Worm (Caenorhabditis elegans) whole organism, late embryonic: Measurements from ENCODE around the gene irk-2.

Source experiments
- C08G9.2 ChIP-seq: sonication (generic microtip); optimal IDR thresholded peaks from 2 replicates; lab custom pipeline; 2016; ENCODE audit warnings: mild to moderate bottlenecking, missing genetic modification characterization, moderate library complexity, missing compliant biosample characterization
- C38D4.7 ChIP-seq: fragments of 200-800 bp; sonication (Bioruptor generic); optimal IDR thresholded peaks from 2 replicates; lab custom pipeline; 2018; ENCODE audit warnings: mild to moderate bottlenecking, missing genetic modification characterization, moderate library complexity, missing compliant biosample characterization
- F13H6.1 ChIP-seq: sonication (generic microtip); optimal IDR thresholded peaks from 2 replicates; lab custom pipeline; 2016; ENCODE audit warnings: missing genetic modification characterization, missing compliant biosample characterization
- K02D7.2 ChIP-seq: sonication (generic microtip); optimal IDR thresholded peaks from 2 replicates; lab custom pipeline; 2017; ENCODE audit warnings: mild to moderate bottlenecking, missing genetic modification characterization, missing compliant biosample characterization
- T23F11.4 ChIP-seq: fragments of 200-800 bp; sonication (Bioruptor generic); optimal IDR thresholded peaks from 2 replicates; lab custom pipeline; 2018; ENCODE audit warnings: mild to moderate bottlenecking, missing genetic modification characterization, missing compliant biosample characterization
- Y22D7AL.16 ChIP-seq: sonication (generic microtip); optimal IDR thresholded peaks from 2 replicates; lab custom pipeline; 2016; ENCODE audit warnings: missing genetic modification characterization, missing compliant biosample characterization
- ama-1 ChIP-seq: fragments of 150-350 bp; optimal IDR thresholded peaks from 2 replicates; lab custom pipeline; 2014
- ceh-18 ChIP-seq: sonication (generic microtip); optimal IDR thresholded peaks from 2 replicates; lab custom pipeline; 2016; ENCODE audit warnings: missing genetic modification characterization, missing compliant biosample characterization
- ceh-19 ChIP-seq: fragments of 200-800 bp; sonication (Bioruptor generic); optimal IDR thresholded peaks from 2 replicates; lab custom pipeline; 2018; ENCODE audit warnings: mild to moderate bottlenecking, missing genetic modification characterization, missing compliant biosample characterization
- ceh-22 ChIP-seq: sonication (generic microtip); optimal IDR thresholded peaks from 2 replicates; lab custom pipeline; 2017; ENCODE audit warnings: missing biosample characterization, missing genetic modification characterization
- ceh-31 ChIP-seq: sonication (generic microtip); optimal IDR thresholded peaks from 2 replicates; lab custom pipeline; 2016; ENCODE audit warnings: missing genetic modification characterization, missing compliant biosample characterization
- ceh-6 ChIP-seq: fragments of 200-800 bp; sonication (Bioruptor generic); optimal IDR thresholded peaks from 2 replicates; lab custom pipeline; 2018; ENCODE audit warnings: mild to moderate bottlenecking, missing genetic modification characterization, missing compliant biosample characterization
- che-1 ChIP-seq: sonication (generic microtip); optimal IDR thresholded peaks from 2 replicates; lab custom pipeline; 2016; ENCODE audit warnings: mild to moderate bottlenecking, missing genetic modification characterization, missing compliant biosample characterization
- dve-1 ChIP-seq: sonication (generic microtip); optimal IDR thresholded peaks from 2 replicates; lab custom pipeline; 2017; ENCODE audit warnings: antibody characterized with exemption, mild to moderate bottlenecking, missing genetic modification characterization, missing compliant biosample characterization
- elt-2 ChIP-seq: sonication (generic microtip); optimal IDR thresholded peaks from 2 replicates; lab custom pipeline; 2016; ENCODE audit warnings: missing genetic modification reagents, missing genetic modification characterization, missing compliant biosample characterization
- hlh-15 ChIP-seq: sonication (generic microtip); optimal IDR thresholded peaks from 2 replicates; lab custom pipeline; 2016; ENCODE audit warnings: missing genetic modification characterization, missing compliant biosample characterization
- hlh-30 ChIP-seq: sonication (generic microtip); optimal IDR thresholded peaks from 2 replicates; lab custom pipeline; 2017; ENCODE audit warnings: antibody characterized with exemption, missing genetic modification characterization, missing compliant biosample characterization; ENCODE audit not compliant: insufficient read depth
- hlh-6 ChIP-seq: sonication (generic microtip); optimal IDR thresholded peaks from 2 replicates; lab custom pipeline; 2016; ENCODE audit warnings: missing genotype, missing genetic modification characterization, missing compliant biosample characterization
- lin-11 ChIP-seq: fragments of 200-800 bp; sonication (Bioruptor generic); optimal IDR thresholded peaks from 2 replicates; lab custom pipeline; 2018; ENCODE audit warnings: mild to moderate bottlenecking, missing genetic modification characterization, missing compliant biosample characterization
- mec-3 ChIP-seq: sonication (generic microtip); optimal IDR thresholded peaks from 2 replicates; lab custom pipeline; 2016; ENCODE audit warnings: borderline replicate concordance, missing genetic modification characterization, missing compliant biosample characterization
- nfya-1 ChIP-seq: sonication (generic microtip); optimal IDR thresholded peaks from 2 replicates; lab custom pipeline; 2017; ENCODE audit warnings: missing genetic modification characterization, mild to moderate bottlenecking, missing compliant biosample characterization, antibody characterized with exemption, moderate library complexity
- nhr-11 ChIP-seq: fragments of 150-350 bp; optimal IDR thresholded peaks from 2 replicates; lab custom pipeline; 2014; ENCODE audit warnings: missing biosample characterization, missing genetic modification characterization
- odd-2 ChIP-seq: sonication (generic microtip); optimal IDR thresholded peaks from 2 replicates; lab custom pipeline; 2017; ENCODE audit warnings: antibody characterized with exemption, mild to moderate bottlenecking, missing genetic modification characterization, missing compliant biosample characterization
- pat-9 ChIP-seq: fragments of 200-800 bp; sonication (Bioruptor generic); optimal IDR thresholded peaks from 2 replicates; lab custom pipeline; 2018; ENCODE audit warnings: mild to moderate bottlenecking, missing genetic modification characterization, moderate library complexity, missing compliant biosample characterization
- pha-4 ChIP-seq: fragments of 150-350 bp; optimal IDR thresholded peaks from 2 replicates; lab custom pipeline; 2018; ENCODE audit warnings: missing biosample characterization, missing genetic modification reagents, missing genetic modification characterization
- rnt-1 ChIP-seq: sonication (generic microtip); optimal IDR thresholded peaks from 2 replicates; lab custom pipeline; 2016; ENCODE audit warnings: missing genetic modification characterization, missing compliant biosample characterization
- syd-9 ChIP-seq: sonication (generic microtip); optimal IDR thresholded peaks from 2 replicates; lab custom pipeline; 2016; ENCODE audit warnings: mild to moderate bottlenecking, missing genetic modification characterization, moderate library complexity, missing compliant biosample characterization
- ttx-3 ChIP-seq: sonication (generic microtip); optimal IDR thresholded peaks from 2 replicates; lab custom pipeline; 2016; ENCODE audit warnings: missing genetic modification reagents, missing genetic modification characterization, missing compliant biosample characterization
- unc-55 ChIP-seq: sonication (generic microtip); optimal IDR thresholded peaks from 2 replicates; lab custom pipeline; 2017; ENCODE audit warnings: missing biosample characterization, missing genetic modification reagents, missing genetic modification characterization
- unc-86 ChIP-seq: sonication (generic microtip); optimal IDR thresholded peaks from 2 replicates; lab custom pipeline; 2016; ENCODE audit warnings: missing genetic modification characterization, missing compliant biosample characterization
- zip-5 ChIP-seq: sonication (generic microtip); optimal IDR thresholded peaks from 2 replicates; lab custom pipeline; 2016; ENCODE audit warnings: missing genetic modification characterization, missing compliant biosample characterization
- ztf-16 ChIP-seq: sonication (generic microtip); optimal IDR thresholded peaks from 2 replicates; lab custom pipeline; 2017; ENCODE audit warnings: missing genetic modification characterization, missing compliant biosample characterization

Gene irk-2

ce11 chrX:696253-696652, 18.0 kb downstream of the irk-2 start:
- TF ChIP-seq dve-1 (tag; lab: Kevin White, UChicago) (no peak), hlh-30 (tag; lab: Kevin White, UChicago) (peak; percentile 45)

- TF ChIP-seq unc-55 (GFP tag; lab: Kevin White, UChicago) (no peak), C08G9.2 (tag; lab: Kevin White, UChicago) (no peak), hlh-15 (no peak), ceh-19 (GFP tag; lab: Kevin White, UChicago) (no peak), zip-5 (no peak), pha-4 (tag; lab: Kevin White, UChicago) (no peak), ceh-31 (no peak), T23F11.4 (GFP tag; lab: Kevin White, UChicago) (no peak), nfya-1 (tag; lab: Kevin White, UChicago) (no peak), elt-2 (tag; lab: Kevin White, UChicago) (no peak), ama-1 (no peak), lin-11 (tag; lab: Kevin White, UChicago) (no peak)
Measured at ce11 chrX:691613-692012, 22.7 kb downstream of the irk-2 start, which contains the start of gene ncam-1. ncam-1 (plus strand) TSS chrX:691913.

- TF ChIP-seq lin-11 (tag; lab: Kevin White, UChicago) (no peak), Y22D7AL.16 (no peak), ttx-3 (no peak), rnt-1 (tag; lab: Kevin White, UChicago) (no peak), pat-9 (tag; lab: Kevin White, UChicago) (no peak), ceh-18 (tag; lab: Kevin White, UChicago) (no peak)
Measured at ce11 chrX:688602-689001, 25.7 kb downstream of the irk-2 start.

ce11 chrX:682691-683090, 31.6 kb downstream of the irk-2 start, which contains the start of gene Y9C12A.1:
Y9C12A.1 (minus strand) TSS chrX:682791.
- TF ChIP-seq C08G9.2 (tag; lab: Kevin White, UChicago) (no peak), hlh-30 (tag; lab: Kevin White, UChicago) (no peak), unc-55 (GFP tag; lab: Kevin White, UChicago) (no peak), nhr-11 (tag; lab: Kevin White, UChicago) (no peak), ztf-16 (tag; lab: Kevin White, UChicago) (no peak), hlh-15 (no peak), unc-86 (tag; lab: Kevin White, UChicago) (no peak), mec-3 (tag; lab: Kevin White, UChicago) (no peak), pat-9 (tag; lab: Kevin White, UChicago) (no peak), pha-4 (tag; lab: Kevin White, UChicago) (no peak), ceh-22 (tag; lab: Kevin White, UChicago) (no peak), che-1 (no peak), ceh-18 (tag; lab: Kevin White, UChicago) (no peak), ceh-6 (GFP tag; lab: Kevin White, UChicago) (no peak)

- TF ChIP-seq ttx-3 (no peak), odd-2 (tag; lab: Kevin White, UChicago) (no peak), Y22D7AL.16 (no peak)
Measured at ce11 chrX:681413-681812, 32.9 kb downstream of the irk-2 start.

- TF ChIP-seq dve-1 (tag; lab: Kevin White, UChicago) (no peak), unc-55 (GFP tag; lab: Kevin White, UChicago) (no peak), syd-9 (tag; lab: Kevin White, UChicago) (no peak), K02D7.2 (tag; lab: Kevin White, UChicago) (no peak), F13H6.1 (no peak), ztf-16 (tag; lab: Kevin White, UChicago) (no peak), hlh-6 (tag; lab: Kevin White, UChicago) (no peak), ttx-3 (no peak), C38D4.7 (GFP tag; lab: Kevin White, UChicago) (no peak)
Measured at ce11 chrX:680920-681319, 33.4 kb downstream of the irk-2 start, which contains the start of gene T19D7.7. T19D7.7 (minus strand) TSS chrX:681020.
